Worm (Caenorhabditis elegans) whole organism, late embryonic: Measurements from ENCODE around the gene cyp-13A10.

ENCODE experiments used
- ahr-1 ChIP-seq: sonication (generic microtip); optimal IDR thresholded peaks from 2 replicates; lab custom pipeline; 2016; ENCODE audit warnings: missing genetic modification characterization, missing compliant biosample characterization
- elt-2 ChIP-seq: sonication (generic microtip); optimal IDR thresholded peaks from 2 replicates; lab custom pipeline; 2016; ENCODE audit warnings: missing genetic modification reagents, missing genetic modification characterization, missing compliant biosample characterization
- ets-4 ChIP-seq: sonication (generic microtip); optimal IDR thresholded peaks from 2 replicates; lab custom pipeline; 2016; ENCODE audit warnings: missing genetic modification characterization, missing compliant biosample characterization
- hlh-15 ChIP-seq: sonication (generic microtip); optimal IDR thresholded peaks from 2 replicates; lab custom pipeline; 2016; ENCODE audit warnings: missing genetic modification characterization, missing compliant biosample characterization
- ttx-3 ChIP-seq: sonication (generic microtip); optimal IDR thresholded peaks from 2 replicates; lab custom pipeline; 2016; ENCODE audit warnings: missing genetic modification reagents, missing genetic modification characterization, missing compliant biosample characterization
- unc-55 ChIP-seq: sonication (generic microtip); optimal IDR thresholded peaks from 2 replicates; lab custom pipeline; 2017; ENCODE audit warnings: missing biosample characterization, missing genetic modification reagents, missing genetic modification characterization

- no peak for TF ChIP-seq hlh-15 (tag; lab: Kevin White, UChicago)
- TF ChIP-seq elt-2 (tag; lab: Kevin White, UChicago), result no peak
- no peak for TF ChIP-seq ets-4 (tag; lab: Kevin White, UChicago)
- no peak for TF ChIP-seq unc-55 (GFP tag; lab: Kevin White, UChicago)
- no peak for TF ChIP-seq ahr-1 (tag; lab: Kevin White, UChicago)
- TF ChIP-seq ttx-3 (tag; lab: Kevin White, UChicago), result no peak
Measured at ce11 chrII:9700363-9700762, 37.7 kb upstream of the cyp-13A10 start, which contains the start of the genes Y53C12A.8 and Y53C12A.7.
